Worm (Caenorhabditis elegans) whole organism, late embryonic: ENCODE measurements around the gene cwp-1.

Experiments
- T23F11.4 ChIP-seq: fragments of 200-800 bp; sonication (Bioruptor generic); optimal IDR thresholded peaks from 2 replicates; lab custom pipeline; 2018; ENCODE audit warnings: mild to moderate bottlenecking, missing genetic modification characterization, missing compliant biosample characterization
- ahr-1 ChIP-seq: sonication (generic microtip); optimal IDR thresholded peaks from 2 replicates; lab custom pipeline; 2016; ENCODE audit warnings: missing genetic modification characterization, missing compliant biosample characterization
- nhr-11 ChIP-seq: fragments of 150-350 bp; optimal IDR thresholded peaks from 2 replicates; lab custom pipeline; 2014; ENCODE audit warnings: missing biosample characterization, missing genetic modification characterization
- pqm-1 ChIP-seq: sonication (generic microtip); optimal IDR thresholded peaks from 2 replicates; lab custom pipeline; 2016; ENCODE audit warnings: missing genetic modification characterization, missing compliant biosample characterization
- tbx-7 ChIP-seq: sonication (generic microtip); optimal IDR thresholded peaks from 2 replicates; lab custom pipeline; 2016; ENCODE audit warnings: missing genotype, missing genetic modification characterization, missing compliant biosample characterization

- TF ChIP-seq T23F11.4 (GFP tag; lab: Kevin White, UChicago), result no peak
- no peak for TF ChIP-seq tbx-7 (tag; lab: Kevin White, UChicago)
- no peak for TF ChIP-seq nhr-11 (tag; lab: Kevin White, UChicago)
- no peak for TF ChIP-seq ahr-1
- no peak for TF ChIP-seq pqm-1 (tag; lab: Kevin White, UChicago)
Observed at ce11 chrV:4810653-4811052, 30.4 kb downstream of the cwp-1 start.
